Worm (Caenorhabditis elegans) whole organism, L4 larva: ENCODE results near the gene F23D12.1.

Source experiments
- D1046.2 ChIP-seq: fragments of 200-800 bp; sonication (Bioruptor generic); IDR thresholded peaks from 2 replicates; pipeline ENCODE4 v1.3.6; 2022; ENCODE audit warnings: missing genetic modification characterization, missing compliant biosample characterization
- F26F4.8 ChIP-seq: fragments of 200-800 bp; sonication (Bioruptor generic); conservative IDR thresholded peaks from 2 replicates; pipeline ENCODE4 v1.3.6; 2022; ENCODE audit warnings: missing genetic modification characterization, missing compliant biosample characterization
- T20F7.1 ChIP-seq: fragments of 200-800 bp; sonication (Bioruptor generic); optimal IDR thresholded peaks from 2 replicates; lab custom pipeline; 2018; ENCODE audit warnings: mild to moderate bottlenecking, missing genetic modification characterization, missing compliant biosample characterization
- aha-1 ChIP-seq: fragments of 150-350 bp; peaks from one replicate; lab custom pipeline; 2014; ENCODE audit warnings: missing biosample characterization, missing genetic modification characterization
- ceh-20 ChIP-seq: fragments of 200-800 bp; sonication (Bioruptor generic); IDR thresholded peaks from 2 replicates; pipeline ENCODE4 v1.3.6; 2022; ENCODE audit warnings: missing genetic modification reagents, missing genetic modification characterization, missing compliant biosample characterization
- ctbp-1 ChIP-seq: fragments of 200-800 bp; sonication (Bioruptor generic); IDR thresholded peaks from 2 replicates; pipeline ENCODE4 v1.3.6; 2022; ENCODE audit warnings: missing genetic modification reagents, missing genetic modification characterization, missing compliant biosample characterization
- daf-16 ChIP-seq, 3 experiments: sonication (generic microtip); optimal IDR thresholded peaks; 2 replicates each; lab custom pipeline; 2016 to 2017; ENCODE audit warnings: missing genetic modification characterization in 3 of 3, missing genetic modification reagents in 3 of 3, mild to moderate bottlenecking in 2 of 3, missing compliant biosample characterization in 2 of 3, missing biosample characterization in 1 of 3, moderate library complexity in 1 of 3
- dmd-6 ChIP-seq: fragments of 200-800 bp; sonication (Bioruptor generic); IDR thresholded peaks from 2 replicates; pipeline ENCODE4 v1.3.6; 2022; ENCODE audit warnings: missing genetic modification reagents, missing genetic modification characterization, missing compliant biosample characterization
- dmd-9 ChIP-seq: fragments of 200-800 bp; sonication (Bioruptor generic); IDR thresholded peaks from 2 replicates; pipeline ENCODE4 v1.3.6; 2022; ENCODE audit warnings: missing genetic modification reagents, missing genetic modification characterization, missing compliant biosample characterization
- duxl-1 ChIP-seq: sonication (generic microtip); optimal IDR thresholded peaks from 2 replicates; lab custom pipeline; 2016; ENCODE audit warnings: mild to moderate bottlenecking, missing genetic modification characterization, moderate library complexity, missing compliant biosample characterization; ENCODE audit not compliant: poor library complexity
- fos-1 ChIP-seq: fragments of 150-350 bp; optimal IDR thresholded peaks from 2 replicates; lab custom pipeline; 2014; ENCODE audit warnings: missing biosample characterization, missing genetic modification characterization
- gei-8 ChIP-seq: fragments of 200-800 bp; sonication (Bioruptor generic); optimal IDR thresholded peaks from 2 replicates; lab custom pipeline; 2018; ENCODE audit warnings: mild to moderate bottlenecking, missing genetic modification characterization, missing compliant biosample characterization
- hlh-30 ChIP-seq: sonication (generic microtip); optimal IDR thresholded peaks from 2 replicates; lab custom pipeline; 2017; ENCODE audit warnings: antibody characterized with exemption, mild to moderate bottlenecking, missing genetic modification characterization, missing compliant biosample characterization; ENCODE audit not compliant: insufficient read depth
- hmg-1.1 ChIP-seq: fragments of 200-800 bp; sonication (Bioruptor generic); IDR thresholded peaks from 2 replicates; pipeline ENCODE4 v1.3.6; 2022; ENCODE audit warnings: missing genetic modification reagents, missing genetic modification characterization, missing compliant biosample characterization
- lim-7 ChIP-seq: fragments of 200-800 bp; sonication (Bioruptor generic); IDR thresholded peaks from 2 replicates; pipeline ENCODE4 v1.3.6; 2022; ENCODE audit warnings: missing genetic modification characterization, missing compliant biosample characterization
- lin-1 ChIP-seq: fragments of 200-800 bp; sonication (Bioruptor generic); IDR thresholded peaks from 2 replicates; pipeline ENCODE4 v1.3.6; 2022; ENCODE audit warnings: missing genetic modification reagents, missing genetic modification characterization, missing compliant biosample characterization
- lin-13 ChIP-seq: fragments of 150-350 bp; optimal IDR thresholded peaks from 2 replicates; lab custom pipeline; 2014; ENCODE audit warnings: missing biosample characterization, missing genetic modification reagents, missing genetic modification characterization
- mdt-29 ChIP-seq: fragments of 200-800 bp; sonication (Bioruptor generic); IDR thresholded peaks from 2 replicates; pipeline ENCODE4 v1.3.6; 2022; ENCODE audit warnings: missing genetic modification reagents, missing genetic modification characterization, missing compliant biosample characterization
- mxl-3 ChIP-seq: fragments of 200-800 bp; sonication (Bioruptor generic); optimal IDR thresholded peaks from 2 replicates; lab custom pipeline; 2018; ENCODE audit warnings: mild to moderate bottlenecking, missing genetic modification characterization, missing compliant biosample characterization
- nhr-102 ChIP-seq: sonication (generic microtip); optimal IDR thresholded peaks from 2 replicates; lab custom pipeline; 2016; ENCODE audit warnings: mild to moderate bottlenecking, missing genetic modification characterization, moderate library complexity, missing compliant biosample characterization
- nhr-25 ChIP-seq: sonication (generic microtip); optimal IDR thresholded peaks from 2 replicates; lab custom pipeline; 2017; ENCODE audit warnings: missing genetic modification characterization, mild to moderate bottlenecking, missing compliant biosample characterization, antibody characterized with exemption, moderate library complexity, borderline replicate concordance; ENCODE audit not compliant: insufficient read depth
- nhr-28 ChIP-seq: fragments of 150-350 bp; optimal IDR thresholded peaks from 2 replicates; lab custom pipeline; 2014; ENCODE audit warnings: missing biosample characterization, missing genetic modification characterization
- nhr-41 ChIP-seq: fragments of 200-800 bp; sonication (Bioruptor generic); IDR thresholded peaks from 2 replicates; pipeline ENCODE4 v1.3.6; 2022; ENCODE audit warnings: missing genetic modification reagents, missing genetic modification characterization, missing compliant biosample characterization
- nhr-42 ChIP-seq: fragments of 200-800 bp; sonication (Bioruptor generic); IDR thresholded peaks from 2 replicates; pipeline ENCODE4 v1.3.6; 2022; ENCODE audit warnings: missing genetic modification characterization, missing compliant biosample characterization
- nhr-48 ChIP-seq: sonication (generic microtip); optimal IDR thresholded peaks from 2 replicates; lab custom pipeline; 2016; ENCODE audit warnings: mild to moderate bottlenecking, missing genetic modification characterization, missing compliant biosample characterization
- php-3 ChIP-seq: fragments of 200-800 bp; sonication (Bioruptor generic); IDR thresholded peaks from 2 replicates; pipeline ENCODE4 v1.3.6; 2022; ENCODE audit warnings: missing genetic modification reagents, missing genetic modification characterization, missing compliant biosample characterization
- rbr-2 ChIP-seq: sonication (generic microtip); optimal IDR thresholded peaks from 2 replicates; lab custom pipeline; 2016; ENCODE audit warnings: missing genotype, missing genetic modification characterization, missing compliant biosample characterization
- saeg-2 ChIP-seq: fragments of 200-800 bp; sonication (Bioruptor generic); IDR thresholded peaks from 2 replicates; pipeline ENCODE4 v1.3.6; 2022; ENCODE audit warnings: missing genetic modification reagents, missing genetic modification characterization, missing compliant biosample characterization
- snpc-1.2 ChIP-seq: fragments of 200-800 bp; sonication (Bioruptor generic); IDR thresholded peaks from 2 replicates; pipeline ENCODE4 v1.3.6; 2022; ENCODE audit warnings: missing genetic modification reagents, missing genetic modification characterization, missing compliant biosample characterization
- spr-1 ChIP-seq: sonication (generic microtip); optimal IDR thresholded peaks from 2 replicates; lab custom pipeline; 2016; ENCODE audit warnings: mild to moderate bottlenecking, missing genetic modification characterization, missing compliant biosample characterization
- tra-1 ChIP-seq: fragments of 200-800 bp; sonication (Bioruptor generic); IDR thresholded peaks from 2 replicates; pipeline ENCODE4 v1.3.6; 2022; ENCODE audit warnings: missing genetic modification reagents, missing genetic modification characterization, missing compliant biosample characterization
- zfp-2 ChIP-seq: sonication (generic microtip); optimal IDR thresholded peaks from 2 replicates; lab custom pipeline; 2016; ENCODE audit warnings: mild to moderate bottlenecking, missing genetic modification characterization, missing compliant biosample characterization
- zfp-3 ChIP-seq: fragments of 200-800 bp; sonication (Bioruptor generic); conservative IDR thresholded peaks from 2 replicates; pipeline ENCODE4 v1.3.6; 2022; ENCODE audit warnings: missing genetic modification reagents, missing genetic modification characterization, missing compliant biosample characterization
- zip-2 ChIP-seq: fragments of 150-350 bp; optimal IDR thresholded peaks from 2 replicates; lab custom pipeline; 2014; ENCODE audit warnings: missing biosample characterization, missing genetic modification characterization

F23D12.1 gene

ce11 chrX:14437806-14438205, 9.9 kb upstream of the F23D12.1 start:
- TF ChIP-seq zfp-2 (tag; lab: Kevin White, UChicago) (peak; percentile 43), dmd-9 (GFP tag; lab: Robert Waterston, UW) (peak; percentile 62; the same call in 1 of the 2 replicates), tra-1 (GFP tag; lab: Robert Waterston, UW) (peak; percentile 21; the same call in 1 of the 2 replicates), duxl-1 (peak; percentile 53), zfp-3 (GFP tag; lab: Robert Waterston, UW) (peak; percentile 49; the same call in 1 of the 2 replicates), hlh-30 (tag; lab: Kevin White, UChicago) (peak; percentile 37), D1046.2 (GFP tag; lab: Robert Waterston, UW) (peak; percentile 75; the same call in 1 of the 2 replicates), php-3 (GFP tag; lab: Robert Waterston, UW) (peak; percentile 59; the same call in 1 of the 2 replicates), hmg-1.1 (GFP tag; lab: Robert Waterston, UW) (peak; percentile 65), mxl-3 (GFP tag; lab: Kevin White, UChicago) (peak; percentile 44), rbr-2 (tag; lab: Kevin White, UChicago) (peak; percentile 7), lin-13 (GFP tag; lab: Kevin White, UChicago) (peak; percentile 48), nhr-28 (tag; lab: Kevin White, UChicago) (peak; percentile 40), snpc-1.2 (GFP tag; lab: Robert Waterston, UW) (peak; percentile 60), daf-16 (GFP tag; optimal IDR thresholded peaks at IDR 0.05; lab: Kevin White, UChicago) (peak in 1 of 2 experiments; percentile 79), daf-16 (tag; optimal IDR thresholded peaks at IDR 0.05; lab: Kevin White, UChicago) (peak; percentile 66), ctbp-1 (0 out of 2 replicates have a peak, but pooled peaks have one; percentile 46), ceh-20 (GFP tag; lab: Robert Waterston, UW) (peak; percentile 18; the same call in 1 of the 2 replicates), gei-8 (GFP tag; lab: Kevin White, UChicago) (peak; percentile 45), F26F4.8 (GFP tag; lab: Robert Waterston, UW) (0 out of 2 replicates have a peak, but pooled peaks have one; percentile 57), nhr-41 (GFP tag; lab: Robert Waterston, UW) (peak; percentile 65; the same call in 1 of the 2 replicates), spr-1 (tag; lab: Kevin White, UChicago) (peak; percentile 51), lim-7 (peak; percentile 58), T20F7.1 (GFP tag; lab: Kevin White, UChicago) (peak; percentile 9), dmd-6 (peak; percentile 43), aha-1 (peak; percentile 84), nhr-25 (tag; lab: Kevin White, UChicago) (peak; percentile 2), nhr-42 (GFP tag; lab: Robert Waterston, UW) (0 out of 2 replicates have a peak, but pooled peaks have one; percentile 36), mdt-29 (GFP tag; lab: Robert Waterston, UW) (0 out of 2 replicates have a peak, but pooled peaks have one; percentile 71), zip-2 (tag; lab: Kevin White, UChicago) (peak; percentile 48), nhr-102 (tag; lab: Kevin White, UChicago) (peak; percentile 71), nhr-48 (tag; lab: Kevin White, UChicago) (peak; percentile 71), saeg-2 (GFP tag; lab: Robert Waterston, UW) (0 out of 2 replicates have a peak, but pooled peaks have one; percentile 49)

- no peak for TF ChIP-seq fos-1 (tag; lab: Kevin White, UChicago)
- peak; percentile 68 for TF ChIP-seq aha-1
- no peak for TF ChIP-seq lin-1 (GFP tag; lab: Robert Waterston, UW)
These were observed 7.8 kb upstream of the F23D12.1 start for ce11 chrX:14435648-14436155.

DNA sequence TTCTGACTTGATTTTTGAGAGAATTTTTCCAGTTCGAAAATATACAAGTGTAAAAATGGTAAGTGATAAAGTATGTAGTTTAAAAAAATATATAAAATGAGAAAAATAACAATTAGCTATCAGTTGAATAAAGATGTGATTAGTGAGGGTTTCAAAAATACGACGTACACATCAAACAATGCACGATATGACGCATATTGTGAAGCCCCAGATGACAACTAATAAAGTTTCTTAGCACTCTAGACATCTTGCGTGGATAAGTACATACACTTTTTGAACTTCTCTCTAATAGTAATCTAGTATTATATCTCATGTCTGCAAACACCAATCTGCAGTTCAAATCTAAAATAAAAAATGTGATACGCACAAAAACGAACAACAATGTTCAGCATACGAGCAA, 2.5 kb upstream of the F23D12.1 start:
- TF ChIP-seq aha-1 (peak; percentile 55), snpc-1.2 (GFP tag; lab: Robert Waterston, UW) (no peak)
